Fruit fly (Drosophila melanogaster) whole organism, pupa: Measurements from ENCODE around the gene step.

ENCODE experiments used
- CG10348 ChIP-seq: fragments of 200-800 bp; sonication (Bioruptor generic); IDR thresholded peaks from 2 replicates; pipeline ENCODE4 v1.3.6; 2022; ENCODE audit warnings: missing biosample characterization, missing genetic modification characterization
- CG13204 ChIP-seq: fragments of 200-800 bp; sonication (Bioruptor generic); optimal IDR thresholded peaks from 2 replicates; lab custom pipeline; 2018; ENCODE audit warnings: missing biosample characterization, mild to moderate bottlenecking, missing genetic modification characterization, moderate library complexity
- CG8301 ChIP-seq: fragments of 200-800 bp; sonication (Bioruptor generic); optimal IDR thresholded peaks from 2 replicates; lab custom pipeline; 2018; ENCODE audit warnings: missing biosample characterization, mild to moderate bottlenecking, missing genetic modification characterization
- EcR ChIP-seq: fragments of 200-800 bp; sonication (Bioruptor generic); optimal IDR thresholded peaks from 3 replicates; lab custom pipeline; 2019; ENCODE audit warnings: missing biosample characterization, missing genetic modification characterization, mild to moderate bottlenecking, moderate library complexity, missing genetic modification reagents
- Pif1A ChIP-seq: fragments of 200-800 bp; sonication (Bioruptor generic); optimal IDR thresholded peaks from 3 replicates; lab custom pipeline; 2016; ENCODE audit warnings: missing biosample characterization, missing genetic modification characterization

- no peak for TF ChIP-seq CG10348 (GFP tag; lab: Robert Waterston, UW)
- TF ChIP-seq EcR (GFP tag; lab: Kevin White, UChicago): no peak
- no peak for TF ChIP-seq CG13204 (GFP tag; lab: Kevin White, UChicago)
- no peak for TF ChIP-seq Pif1A (GFP tag; lab: Kevin White, UChicago)
- TF ChIP-seq CG8301 (tag; lab: Kevin White, UChicago): no peak
These were observed 32.3 kb upstream of the step start for dm6 chr2L:21789456-21790065.
